Worm (Caenorhabditis elegans) whole organism, mixed stage, embryonic: ENCODE data around the gene T10G3.1.

ENCODE experiments used
- bed-3 ChIP-seq: fragments of 200-800 bp; sonication (Bioruptor generic); optimal IDR thresholded peaks from 3 replicates; lab custom pipeline; 2018; ENCODE audit warnings: mild to moderate bottlenecking, missing genetic modification characterization, moderate library complexity, missing compliant biosample characterization
- ceh-83 ChIP-seq: fragments of 200-800 bp; sonication (Bioruptor generic); optimal IDR thresholded peaks from 2 replicates; lab custom pipeline; 2018; ENCODE audit warnings: mild to moderate bottlenecking, missing genetic modification characterization, missing compliant biosample characterization
- cnd-1 ChIP-seq: fragments of 200-800 bp; sonication (Bioruptor generic); optimal IDR thresholded peaks from 2 replicates; lab custom pipeline; 2018; ENCODE audit warnings: mild to moderate bottlenecking, missing genetic modification characterization, missing compliant biosample characterization
- lsy-2 ChIP-seq: fragments of 150-350 bp; optimal IDR thresholded peaks from 2 replicates; lab custom pipeline; 2014; ENCODE audit warnings: missing biosample characterization, missing genetic modification characterization
- nhr-237 ChIP-seq: fragments of 150-350 bp; optimal IDR thresholded peaks from 2 replicates; lab custom pipeline; 2014; ENCODE audit warnings: missing biosample characterization, missing genetic modification characterization
- sptf-1 ChIP-seq: sonication (generic microtip); optimal IDR thresholded peaks from 2 replicates; lab custom pipeline; 2017; ENCODE audit warnings: mild to moderate bottlenecking, missing genetic modification characterization, moderate library complexity, missing compliant biosample characterization
- tbx-8 ChIP-seq: fragments of 200-800 bp; sonication (Bioruptor generic); optimal IDR thresholded peaks from 2 replicates; lab custom pipeline; 2018; ENCODE audit warnings: mild to moderate bottlenecking, missing genetic modification characterization, moderate library complexity, missing compliant biosample characterization
- unc-62 ChIP-seq: fragments of 150-350 bp; optimal IDR thresholded peaks from 2 replicates; lab custom pipeline; 2014; ENCODE audit warnings: missing biosample characterization, missing genetic modification reagents, missing genetic modification characterization
- ztf-11 ChIP-seq: fragments of 150-350 bp; optimal IDR thresholded peaks from 2 replicates; lab custom pipeline; 2014; ENCODE audit warnings: missing biosample characterization, missing genetic modification characterization

ce11 chrV:13421697-13422096 lies 51.8 kb downstream of the T10G3.1 start:
- TF ChIP-seq bed-3 (GFP tag; lab: Kevin White, UChicago), result no peak
- no peak for TF ChIP-seq lsy-2 (tag; lab: Kevin White, UChicago)
- TF ChIP-seq ztf-11 (tag; lab: Kevin White, UChicago), result no peak
- no peak for TF ChIP-seq sptf-1 (tag; lab: Kevin White, UChicago)
- TF ChIP-seq tbx-8 (GFP tag; lab: Kevin White, UChicago), result no peak
- no peak for TF ChIP-seq nhr-237 (tag; lab: Kevin White, UChicago)
- TF ChIP-seq ceh-83 (GFP tag; lab: Kevin White, UChicago), result no peak
- no peak for TF ChIP-seq cnd-1 (tag; lab: Kevin White, UChicago)
- no peak for TF ChIP-seq unc-62 (GFP tag; lab: Kevin White, UChicago)
